Worm (Caenorhabditis elegans) whole organism, L2 larva: ENCODE data around the gene B0478.3.

Source experiments
- C34F6.9 ChIP-seq: fragments of 150-350 bp; optimal IDR thresholded peaks from 2 replicates; lab custom pipeline; 2014; ENCODE audit warnings: missing biosample characterization, missing genetic modification characterization
- F13H6.1 ChIP-seq: sonication (generic microtip); optimal IDR thresholded peaks from 2 replicates; lab custom pipeline; 2016; ENCODE audit warnings: missing genetic modification characterization, missing compliant biosample characterization
- R02D3.7 ChIP-seq: fragments of 150-350 bp; optimal IDR thresholded peaks from 2 replicates; lab custom pipeline; 2014; ENCODE audit warnings: missing biosample characterization, missing genetic modification characterization
- Y55F3AM.14 ChIP-seq: fragments of 200-800 bp; sonication (Bioruptor generic); optimal IDR thresholded peaks from 2 replicates; lab custom pipeline; 2018; ENCODE audit warnings: mild to moderate bottlenecking, missing genetic modification characterization, missing compliant biosample characterization
- aly-2 ChIP-seq: fragments of 150-350 bp; optimal IDR thresholded peaks from 2 replicates; lab custom pipeline; 2014; ENCODE audit warnings: missing biosample characterization, missing genetic modification characterization
- ama-1 ChIP-seq: fragments of 150-350 bp; optimal IDR thresholded peaks from 2 replicates; lab custom pipeline; 2018; ENCODE audit warnings: inconsistent platforms
- ceh-16 ChIP-seq: fragments of 150-350 bp; optimal IDR thresholded peaks from 2 replicates; lab custom pipeline; 2014; ENCODE audit warnings: missing biosample characterization, missing genetic modification characterization
- ceh-82 ChIP-seq: fragments of 150-350 bp; optimal IDR thresholded peaks from 2 replicates; lab custom pipeline; 2014; ENCODE audit warnings: missing biosample characterization, missing genetic modification characterization
- elt-3 ChIP-seq: sonication (generic microtip); optimal IDR thresholded peaks from 2 replicates; lab custom pipeline; 2017; ENCODE audit warnings: missing biosample characterization, missing genetic modification characterization
- fos-1 ChIP-seq: fragments of 150-350 bp; optimal IDR thresholded peaks from 2 replicates; lab custom pipeline; 2014; ENCODE audit warnings: missing biosample characterization, missing genetic modification characterization
- gmeb-1 ChIP-seq: fragments of 150-350 bp; optimal IDR thresholded peaks from 2 replicates; lab custom pipeline; 2014; ENCODE audit warnings: missing biosample characterization, missing genetic modification characterization
- lin-13 ChIP-seq: fragments of 150-350 bp; optimal IDR thresholded peaks from 2 replicates; lab custom pipeline; 2014; ENCODE audit warnings: missing biosample characterization, missing genetic modification reagents, missing genetic modification characterization
- lin-39 ChIP-seq: fragments of 150-350 bp; optimal IDR thresholded peaks from 2 replicates; lab custom pipeline; 2014; ENCODE audit warnings: missing biosample characterization, missing genetic modification reagents, missing genetic modification characterization
- lsy-2 ChIP-seq, 2 experiments: fragments of 150-350 bp in 1 of 2; sonication (generic microtip) in 1 of 2; optimal IDR thresholded peaks; 2 replicates each; lab custom pipeline; 2014 to 2017; ENCODE audit warnings: missing biosample characterization in 2 of 2, missing genetic modification characterization in 2 of 2
- mab-5 ChIP-seq: fragments of 150-350 bp; optimal IDR thresholded peaks from 2 replicates; lab custom pipeline; 2014; ENCODE audit warnings: missing biosample characterization, missing genetic modification characterization
- mdl-1 ChIP-seq, 2 experiments: fragments of 150-350 bp in 1 of 2; sonication (generic microtip) in 1 of 2; optimal IDR thresholded peaks; 2 replicates each; lab custom pipeline; 2017; ENCODE audit warnings: missing biosample characterization in 2 of 2, missing genetic modification characterization in 2 of 2
- nhr-10 ChIP-seq: sonication (generic microtip); optimal IDR thresholded peaks from 2 replicates; lab custom pipeline; 2017; ENCODE audit warnings: missing biosample characterization, missing genetic modification characterization
- nhr-11 ChIP-seq: fragments of 150-350 bp; optimal IDR thresholded peaks from 2 replicates; lab custom pipeline; 2014; ENCODE audit warnings: missing biosample characterization, missing genetic modification characterization
- nhr-12 ChIP-seq: fragments of 150-350 bp; optimal IDR thresholded peaks from 2 replicates; lab custom pipeline; 2014; ENCODE audit warnings: missing biosample characterization, missing genetic modification characterization
- nhr-129 ChIP-seq: fragments of 150-350 bp; optimal IDR thresholded peaks from 2 replicates; lab custom pipeline; 2014; ENCODE audit warnings: missing biosample characterization, missing genetic modification characterization
- nhr-23 ChIP-seq: fragments of 150-350 bp; optimal IDR thresholded peaks from 2 replicates; lab custom pipeline; 2014; ENCODE audit warnings: missing biosample characterization, missing genetic modification reagents, missing genetic modification characterization
- nhr-25 ChIP-seq: fragments of 150-350 bp; sonication (generic microtip); optimal IDR thresholded peaks from 3 replicates; lab custom pipeline; 2014; ENCODE audit warnings: missing biosample characterization, missing genetic modification characterization
- nhr-77 ChIP-seq: fragments of 150-350 bp; optimal IDR thresholded peaks from 2 replicates; lab custom pipeline; 2014; ENCODE audit warnings: missing biosample characterization, missing genetic modification characterization
- peb-1 ChIP-seq: fragments of 150-350 bp; optimal IDR thresholded peaks from 2 replicates; lab custom pipeline; 2014; ENCODE audit warnings: missing biosample characterization, missing genetic modification characterization
- sem-4 ChIP-seq: fragments of 150-350 bp; optimal IDR thresholded peaks from 2 replicates; lab custom pipeline; 2014; ENCODE audit warnings: missing biosample characterization, missing genetic modification reagents, missing genetic modification characterization
- skn-1 ChIP-seq: sonication (generic microtip); optimal IDR thresholded peaks from 2 replicates; lab custom pipeline; 2017; ENCODE audit warnings: missing biosample characterization, missing genetic modification characterization
- sma-3 ChIP-seq: sonication (generic microtip); optimal IDR thresholded peaks from 2 replicates; lab custom pipeline; 2016; ENCODE audit warnings: missing genetic modification reagents, missing genetic modification characterization, missing compliant biosample characterization
- sma-9 ChIP-seq, 2 experiments: fragments of 150-350 bp in 1 of 2; sonication (generic microtip) in 1 of 2; optimal IDR thresholded peaks; 2 replicates each; lab custom pipeline; 2014 to 2016; ENCODE audit warnings: missing genetic modification characterization in 2 of 2, mild to moderate bottlenecking in 1 of 2, missing biosample characterization in 1 of 2, missing compliant biosample characterization in 1 of 2, missing genetic modification reagents in 1 of 2, moderate library complexity in 1 of 2
- snpc-4 ChIP-seq: fragments of 150-350 bp; optimal IDR thresholded peaks from 2 replicates; lab custom pipeline; 2014; ENCODE audit warnings: missing biosample characterization, missing genetic modification characterization
- unc-39 ChIP-seq: fragments of 150-350 bp; optimal IDR thresholded peaks from 2 replicates; lab custom pipeline; 2014; ENCODE audit warnings: missing biosample characterization, missing genetic modification characterization
- unc-55 ChIP-seq: fragments of 150-350 bp; sonication (generic microtip); optimal IDR thresholded peaks from 3 replicates; lab custom pipeline; 2014; ENCODE audit warnings: missing biosample characterization, missing genetic modification reagents, missing genetic modification characterization
- unc-62 ChIP-seq: fragments of 150-350 bp; optimal IDR thresholded peaks from 2 replicates; lab custom pipeline; 2014; ENCODE audit warnings: missing biosample characterization, missing genetic modification reagents, missing genetic modification characterization
- zag-1 ChIP-seq: fragments of 150-350 bp; optimal IDR thresholded peaks from 2 replicates; lab custom pipeline; 2014; ENCODE audit warnings: missing biosample characterization, missing genetic modification characterization
- ztf-11 ChIP-seq: sonication (generic microtip); optimal IDR thresholded peaks from 2 replicates; lab custom pipeline; 2017; ENCODE audit warnings: missing biosample characterization, missing genetic modification characterization

Gene B0478.3

DNA sequence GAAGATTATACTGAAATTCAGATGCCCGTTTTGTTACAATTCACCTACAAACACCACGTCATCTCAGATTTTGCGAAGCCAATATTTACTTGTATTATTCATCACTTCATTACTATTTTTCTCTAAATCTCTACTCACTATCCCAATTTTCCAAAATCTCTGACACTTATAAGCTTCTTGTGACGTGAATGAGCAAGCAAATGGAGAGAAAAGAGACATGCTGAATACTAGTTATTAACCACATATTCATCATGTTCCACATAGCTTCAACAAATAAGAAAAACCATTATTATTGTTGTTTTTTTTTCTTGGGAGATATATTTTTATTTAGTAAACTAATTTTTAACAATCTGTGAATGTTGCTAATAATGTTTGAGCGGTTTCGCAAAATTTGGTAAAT lies 13.1 kb downstream of the B0478.3 start:
- TF ChIP-seq mab-5 (no peak), ceh-82 (tag; lab: Kevin White, UChicago) (no peak), sem-4 (tag; lab: Kevin White, UChicago) (no peak)

DNA sequence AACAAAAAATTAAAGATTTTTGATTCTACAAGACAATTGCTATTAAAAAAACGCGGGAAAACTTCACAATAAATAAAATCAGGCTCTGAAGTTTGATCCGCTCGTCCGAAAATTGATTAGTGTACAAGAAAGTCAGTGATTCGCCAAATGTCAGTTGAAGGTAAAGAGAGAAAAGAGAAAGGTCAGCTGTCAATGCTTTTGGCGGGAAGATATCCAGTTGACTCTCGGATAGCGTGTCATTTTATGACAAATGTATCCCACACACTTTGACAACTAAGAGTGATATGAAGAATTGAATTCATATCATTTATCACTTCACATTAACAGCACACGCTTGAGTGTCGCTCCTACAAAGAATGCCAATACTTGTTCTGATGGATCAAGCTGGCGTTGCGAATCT lies 17.6 kb downstream of the B0478.3 start:
- TF ChIP-seq lsy-2 (tag; optimal IDR thresholded peaks at IDR 0.05; lab: Kevin White, UChicago), result peak in 1 of 2 experiments; percentile 21
- TF ChIP-seq sma-9 (GFP tag; optimal IDR thresholded peaks at IDR 0.05; lab: Kevin White, UChicago), result peak; percentile 18
- no peak for TF ChIP-seq sma-9 (tag; optimal IDR thresholded peaks at IDR 0.05; lab: Kevin White, UChicago)
- no peak for TF ChIP-seq R02D3.7 (tag; lab: Kevin White, UChicago)
- peak; percentile 48 for TF ChIP-seq F13H6.1 (tag; lab: Kevin White, UChicago)
- TF ChIP-seq, all 48 proteins: peak for 3

DNA sequence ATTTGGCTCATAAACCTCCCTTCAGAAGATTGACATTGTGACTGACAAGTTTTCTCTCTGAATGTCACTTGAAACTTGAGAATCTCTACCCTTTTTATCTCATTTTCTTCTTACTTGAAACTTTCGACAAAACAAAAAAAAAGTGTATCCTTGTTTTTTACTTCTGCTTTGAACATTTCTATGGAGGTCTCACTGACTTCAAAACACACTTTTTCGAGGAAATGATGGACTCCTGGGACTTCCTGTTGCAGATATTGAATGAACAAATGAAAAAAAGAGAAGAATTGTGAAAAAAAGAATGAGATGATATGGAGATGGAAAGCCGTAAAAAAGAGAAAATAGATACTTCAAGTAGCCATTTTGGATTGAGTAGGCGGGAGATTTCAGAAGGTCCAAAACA lies 23.3 kb downstream of the B0478.3 start:
- no peak for TF ChIP-seq snpc-4 (tag; lab: Kevin White, UChicago)

DNA sequence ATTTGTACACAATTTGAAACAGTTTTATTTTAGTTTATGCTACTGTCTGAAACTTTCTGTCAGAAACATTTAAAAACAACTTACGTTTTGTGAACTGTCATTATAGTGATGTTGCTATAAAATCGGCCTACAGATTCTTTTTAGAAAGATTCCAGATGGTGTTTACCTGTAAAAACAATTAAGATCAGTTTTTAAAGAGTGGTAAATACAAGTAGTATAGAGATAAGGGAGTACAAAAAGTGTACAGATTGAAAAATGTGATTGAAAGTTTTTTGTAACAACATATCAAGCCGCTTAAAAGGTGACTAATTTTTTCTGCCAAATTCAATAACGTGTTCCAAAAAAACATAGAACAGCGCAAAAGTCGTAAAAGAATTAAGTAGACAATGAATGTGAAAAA lies 26.9 kb downstream of the B0478.3 start, which contains the start of gene npr-12:
Gene npr-12, minus strand, starts transcription at position 101 of the 400 bp plus-strand sequence.
- TF ChIP-seq nhr-129 (tag; lab: Kevin White, UChicago) (no peak), nhr-23 (tag; lab: Kevin White, UChicago) (no peak), unc-39 (no peak), unc-55 (GFP tag; lab: Kevin White, UChicago) (no peak), sem-4 (tag; lab: Kevin White, UChicago) (no peak), gmeb-1 (tag; lab: Kevin White, UChicago) (no peak), Y55F3AM.14 (no peak), ama-1 (lab: Kevin White, UChicago) (no peak), ceh-82 (tag; lab: Kevin White, UChicago) (no peak), nhr-11 (no peak), nhr-10 (tag; lab: Kevin White, UChicago) (no peak), nhr-12 (tag; lab: Kevin White, UChicago) (no peak), fos-1 (tag; lab: Kevin White, UChicago) (no peak), ztf-11 (tag; lab: Kevin White, UChicago) (no peak), zag-1 (no peak), nhr-25 (tag; lab: Kevin White, UChicago) (no peak), peb-1 (tag; lab: Kevin White, UChicago) (no peak), skn-1 (no peak), lin-13 (GFP tag; lab: Kevin White, UChicago) (no peak), lsy-2 (tag; optimal IDR thresholded peaks at IDR 0.05; lab: Kevin White, UChicago) (no peak)

DNA sequence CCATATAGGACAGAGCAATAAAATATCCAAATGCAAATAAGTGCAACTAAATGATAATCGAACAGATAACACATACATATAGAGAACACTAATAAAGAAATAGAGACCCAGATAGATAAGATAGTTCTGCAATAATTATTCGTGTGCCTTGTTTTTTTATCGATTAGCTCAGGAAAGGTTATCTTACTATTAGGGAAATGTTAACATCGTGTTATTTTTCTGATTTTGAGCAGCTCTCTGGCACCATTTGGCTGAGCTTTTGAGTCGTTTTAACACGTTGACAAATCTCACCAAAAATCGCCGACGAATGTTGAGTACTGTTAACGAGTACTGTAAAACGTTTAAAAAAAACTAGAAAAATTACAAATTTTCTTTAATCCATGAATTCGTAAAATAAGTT lies 36.0 kb downstream of the B0478.3 start, which contains the start of gene cest-6:
Gene cest-6, minus strand, starts transcription at position 101 of the 400 bp plus-strand sequence.
- no peak for TF ChIP-seq gmeb-1 (tag; lab: Kevin White, UChicago)
- no peak for TF ChIP-seq nhr-10 (tag; lab: Kevin White, UChicago)
- no peak for TF ChIP-seq fos-1 (tag; lab: Kevin White, UChicago)
- no peak for TF ChIP-seq zag-1
- no peak for TF ChIP-seq R02D3.7 (tag; lab: Kevin White, UChicago)
- TF ChIP-seq snpc-4 (tag; lab: Kevin White, UChicago), result no peak
- TF ChIP-seq C34F6.9 (tag; lab: Kevin White, UChicago), result no peak
- no peak for TF ChIP-seq unc-62 (GFP tag; lab: Kevin White, UChicago)

DNA sequence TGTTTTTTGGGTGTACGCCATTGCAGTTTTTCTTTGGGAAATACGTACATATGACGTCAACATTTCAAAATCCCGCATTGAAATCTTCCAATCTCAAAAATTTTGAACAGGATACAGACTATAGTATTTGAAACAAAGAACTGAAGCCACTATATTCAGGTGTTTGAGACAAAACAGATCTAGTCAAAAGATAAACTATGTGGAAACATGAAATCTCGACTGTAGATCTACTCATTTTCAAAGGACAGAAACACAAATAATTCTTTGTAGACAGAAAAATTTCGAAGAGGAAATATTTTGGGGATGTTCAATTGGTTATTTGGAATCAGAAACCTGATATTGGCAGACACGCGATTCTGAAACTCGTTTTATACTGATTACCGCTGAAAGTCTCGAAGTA lies 38.9 kb downstream of the B0478.3 start:
- TF ChIP-seq R02D3.7 (tag; lab: Kevin White, UChicago) (no peak), nhr-11 (no peak), C34F6.9 (tag; lab: Kevin White, UChicago) (no peak), ama-1 (lab: Kevin White, UChicago) (no peak), sma-3 (GFP tag; lab: Kevin White, UChicago) (no peak), ceh-16 (tag; lab: Kevin White, UChicago) (no peak), aly-2 (tag; lab: Kevin White, UChicago) (no peak), nhr-23 (tag; lab: Kevin White, UChicago) (no peak), mdl-1 (tag; optimal IDR thresholded peaks at IDR 0.05; lab: Kevin White, UChicago) (no peak), lin-39 (tag; lab: Kevin White, UChicago) (no peak), nhr-10 (tag; lab: Kevin White, UChicago) (no peak), nhr-77 (tag; lab: Kevin White, UChicago) (no peak), nhr-129 (tag; lab: Kevin White, UChicago) (no peak), sem-4 (tag; lab: Kevin White, UChicago) (no peak), mab-5 (no peak), elt-3 (no peak)
